Worm (Caenorhabditis elegans): ENCODE results near the gene rnr-2.
A peak's percentile ranks its signal among the peaks of the same experiment; 100 is the strongest.

Gene rnr-2

ce11 chrIII:4063724-4064123 lies 31.0 kb downstream of the rnr-2 start:
- TF ChIP-seq ceh-14 (tag; optimal IDR thresholded peaks at IDR 0.05) (no peak), ref-2 (tag; optimal IDR thresholded peaks at IDR 0.05) (peak; percentile 19), C08G9.2 (tag; optimal IDR thresholded peaks at IDR 0.05) (peak; percentile 13), ceh-48 (tag; optimal IDR thresholded peaks at IDR 0.05) (peak; percentile 87), ceh-18 (tag; optimal IDR thresholded peaks at IDR 0.05) (peak; percentile 33), ceh-6 (GFP tag; optimal IDR thresholded peaks at IDR 0.05) (no peak), unc-3 (GFP tag; conservative IDR thresholded peaks at IDR 0.05) (no peak), unc-3 (tag; optimal IDR thresholded peaks at IDR 0.05) (peak; percentile 78), unc-55 (GFP tag; optimal IDR thresholded peaks at IDR 0.05) (peak; percentile 32), ceh-31 (tag; optimal IDR thresholded peaks at IDR 0.05) (peak; percentile 53), unc-42 (tag; optimal IDR thresholded peaks at IDR 0.05) (peak; percentile 63), tbx-2 (tag; optimal IDR thresholded peaks at IDR 0.05) (peak; percentile 28)

- TF ChIP-seq C38D4.7 (GFP tag; optimal IDR thresholded peaks at IDR 0.05) (no peak), nhr-11 (tag; optimal IDR thresholded peaks at IDR 0.05) (no peak), hlh-13 (GFP tag; optimal IDR thresholded peaks at IDR 0.05) (no peak), dve-1 (tag; optimal IDR thresholded peaks at IDR 0.05) (no peak), fax-1 (tag; optimal IDR thresholded peaks at IDR 0.05) (no peak), rnt-1 (tag; optimal IDR thresholded peaks at IDR 0.05) (no peak), nfya-1 (tag; optimal IDR thresholded peaks at IDR 0.05) (no peak), ceh-9 (tag; optimal IDR thresholded peaks at IDR 0.05) (no peak)
Observed at ce11 chrIII:4060019-4060418, 34.7 kb downstream of the rnr-2 start, which contains the start of gene his-70. Gene his-70, minus strand, starts transcription at chrIII:4060119.

ce11 chrIII:4058643-4059042 lies 36.1 kb downstream of the rnr-2 start, which contains the start of gene his-69:
Gene his-69, minus strand, starts transcription at chrIII:4058743.
- TF ChIP-seq rnt-1 (tag; optimal IDR thresholded peaks at IDR 0.05) (no peak), pqm-1 (tag; optimal IDR thresholded peaks at IDR 0.05) (no peak), ceh-14 (tag; optimal IDR thresholded peaks at IDR 0.05) (no peak), K02D7.2 (tag; optimal IDR thresholded peaks at IDR 0.05) (no peak), unc-86 (tag; optimal IDR thresholded peaks at IDR 0.05) (no peak), ets-4 (tag; optimal IDR thresholded peaks at IDR 0.05) (no peak), npax-4 (tag; optimal IDR thresholded peaks at IDR 0.05) (no peak)

- no peak for TF ChIP-seq lin-11 (tag; optimal IDR thresholded peaks at IDR 0.05)
- peak; percentile 78 for TF ChIP-seq unc-42 (tag; optimal IDR thresholded peaks at IDR 0.05)
Observed at ce11 chrIII:4057894-4058293, 36.8 kb downstream of the rnr-2 start, which contains the start of gene rcq-5. Gene rcq-5, minus strand, starts transcription at chrIII:4057976.

ce11 chrIII:4049150-4049549 lies 45.6 kb downstream of the rnr-2 start:
- peak; percentile 57 for TF ChIP-seq hlh-30 (tag; optimal IDR thresholded peaks at IDR 0.05; ENCODE audit: insufficient read depth)
- TF ChIP-seq tbx-7 (tag; optimal IDR thresholded peaks at IDR 0.05): no peak
- TF ChIP-seq unc-86 (tag; optimal IDR thresholded peaks at IDR 0.05): no peak
